Fruit fly (Drosophila melanogaster): Measurements from ENCODE around the gene Ythdc1.

- no peak for TF ChIP-seq CG12605 (GFP tag; IDR thresholded peaks at IDR 0.05)
- no peak for TF ChIP-seq fd96Ca (GFP tag; IDR thresholded peaks at IDR 0.05)
- TF ChIP-seq CG32121 (GFP tag; IDR thresholded peaks at IDR 0.05), result no peak
- no peak for TF ChIP-seq CG14655 (GFP tag; optimal IDR thresholded peaks at IDR 0.05)
- TF ChIP-seq Snoo (tag; optimal IDR thresholded peaks at IDR 0.05), result no peak
- no peak for TF ChIP-seq CG10348 (GFP tag; IDR thresholded peaks at IDR 0.05)
These were observed 22.1 kb downstream of the Ythdc1 start for dm6 chr3L:3351814-3352359.

Data from whole organism, pupa.